Worm (Caenorhabditis elegans): Measurements from ENCODE around the gene nuaf-3.
A peak's percentile ranks its signal among the peaks of the same experiment; 100 is the strongest.

nuaf-3 gene

ce11 chrIV:11183991-11184390 lies at the start of gene nuaf-3:
TSS of gene nuaf-3 (plus strand) at chrIV:11184291.
- TF ChIP-seq ceh-34 (tag; optimal IDR thresholded peaks at IDR 0.05) (no peak), ceh-9 (tag; optimal IDR thresholded peaks at IDR 0.05) (no peak), ceh-22 (tag; optimal IDR thresholded peaks at IDR 0.05) (no peak)

ce11 chrIV:11142314-11143227 lies 41.5 kb upstream of the nuaf-3 start, which contains the start of gene skih-2:
TSS of gene skih-2 (minus strand) at chrIV:11142364.
- TF ChIP-seq dmd-4 (tag; optimal IDR thresholded peaks at IDR 0.05; ENCODE audit: borderline replicate concordance) = no peak
- peak; percentile 27 for TF ChIP-seq nfya-1 (tag; optimal IDR thresholded peaks at IDR 0.05)
- TF ChIP-seq rnt-1 (tag; optimal IDR thresholded peaks at IDR 0.05) = no peak
- no peak for TF ChIP-seq eyg-1 (tag; optimal IDR thresholded peaks at IDR 0.05)
- TF ChIP-seq unc-3 (GFP tag; conservative IDR thresholded peaks at IDR 0.05) = no peak
- TF ChIP-seq unc-3 (tag; optimal IDR thresholded peaks at IDR 0.05) = no peak
- no peak for TF ChIP-seq unc-86 (tag; optimal IDR thresholded peaks at IDR 0.05)
- TF ChIP-seq ceh-34 (tag; optimal IDR thresholded peaks at IDR 0.05) = peak; percentile 90
- TF ChIP-seq ceh-22 (tag; optimal IDR thresholded peaks at IDR 0.05) = no peak
- TF ChIP-seq unc-42 (tag; optimal IDR thresholded peaks at IDR 0.05) = no peak
- no peak for TF ChIP-seq sox-2 (GFP tag; IDR thresholded peaks at IDR 0.05)
- TF ChIP-seq zip-5 (tag; optimal IDR thresholded peaks at IDR 0.05) = no peak
- TF ChIP-seq pha-2 (tag; optimal IDR thresholded peaks at IDR 0.05) = no peak
- no peak for TF ChIP-seq tbx-7 (tag; optimal IDR thresholded peaks at IDR 0.05)
- no peak for TF ChIP-seq K02D7.2 (tag; optimal IDR thresholded peaks at IDR 0.05)
- no peak for TF ChIP-seq pax-1 (tag; optimal IDR thresholded peaks at IDR 0.05)

- TF ChIP-seq pqm-1 (tag; optimal IDR thresholded peaks at IDR 0.05) (no peak), ceh-22 (tag; optimal IDR thresholded peaks at IDR 0.05) (no peak), hlh-8 (tag; optimal IDR thresholded peaks at IDR 0.05) (no peak), pax-1 (tag; optimal IDR thresholded peaks at IDR 0.05) (no peak), ceh-9 (tag; optimal IDR thresholded peaks at IDR 0.05) (no peak), nfya-1 (tag; optimal IDR thresholded peaks at IDR 0.05) (no peak)
These were observed 41.0 kb upstream of the nuaf-3 start, which contains the start of gene F01G4.4 for ce11 chrIV:11143228-11143444. TSS of gene F01G4.4 (plus strand) at chrIV:11143345.

- TF ChIP-seq ttx-3 (tag; optimal IDR thresholded peaks at IDR 0.05) = no peak
These were observed 38.2 kb upstream of the nuaf-3 start for ce11 chrIV:11145929-11146339.

- TF ChIP-seq fkh-6 (tag; optimal IDR thresholded peaks at IDR 0.05) = no peak
- no peak for TF ChIP-seq ceh-31 (tag; optimal IDR thresholded peaks at IDR 0.05)
- no peak for TF ChIP-seq gmeb-2 (tag; optimal IDR thresholded peaks at IDR 0.05)
- TF ChIP-seq K09A11.1 (tag; optimal IDR thresholded peaks at IDR 0.05; ENCODE audit: insufficient read depth) = no peak
- TF ChIP-seq ceh-9 (tag; optimal IDR thresholded peaks at IDR 0.05) = no peak
- TF ChIP-seq lim-6 (tag; optimal IDR thresholded peaks at IDR 0.05) = no peak
- TF ChIP-seq C08G9.2 (tag; optimal IDR thresholded peaks at IDR 0.05) = no peak
- TF ChIP-seq sdc-2 (tag; optimal IDR thresholded peaks at IDR 0.05) = no peak
- TF ChIP-seq unc-42 (tag; optimal IDR thresholded peaks at IDR 0.05) = no peak
- TF ChIP-seq ceh-48 (tag; optimal IDR thresholded peaks at IDR 0.05) = no peak
- no peak for TF ChIP-seq odd-2 (tag; optimal IDR thresholded peaks at IDR 0.05)
- TF ChIP-seq ztf-16 (tag; optimal IDR thresholded peaks at IDR 0.05) = no peak
- no peak for TF ChIP-seq ceh-14 (tag; optimal IDR thresholded peaks at IDR 0.05)
These were observed 37.6 kb upstream of the nuaf-3 start for ce11 chrIV:11146492-11146891.

ce11 chrIV:11146962-11147470 lies 37.1 kb upstream of the nuaf-3 start, which contains the start of gene pigq-1:
TSS of gene pigq-1 (minus strand) at chrIV:11147247.
- TF ChIP-seq gmeb-2 (tag; optimal IDR thresholded peaks at IDR 0.05) (no peak), ets-4 (tag; optimal IDR thresholded peaks at IDR 0.05) (no peak), che-1 (tag; optimal IDR thresholded peaks at IDR 0.05) (no peak), lim-6 (tag; optimal IDR thresholded peaks at IDR 0.05) (no peak), hlh-15 (tag; optimal IDR thresholded peaks at IDR 0.05) (no peak), nfya-1 (tag; optimal IDR thresholded peaks at IDR 0.05) (no peak), dmd-4 (tag; optimal IDR thresholded peaks at IDR 0.05; ENCODE audit: borderline replicate concordance) (no peak), nhr-11 (tag; optimal IDR thresholded peaks at IDR 0.05) (no peak), sox-2 (GFP tag; IDR thresholded peaks at IDR 0.05) (no peak), ref-2 (tag; optimal IDR thresholded peaks at IDR 0.05) (no peak), ceh-2 (tag; optimal IDR thresholded peaks at IDR 0.05) (no peak), ztf-16 (tag; optimal IDR thresholded peaks at IDR 0.05) (no peak), rnt-1 (tag; optimal IDR thresholded peaks at IDR 0.05) (no peak), ceh-6 (GFP tag; optimal IDR thresholded peaks at IDR 0.05) (no peak), ceh-24 (tag; optimal IDR thresholded peaks at IDR 0.05) (no peak)
